Fruit fly (Drosophila melanogaster) whole organism: Measurements from ENCODE around the gene Pgd.

Source experiments
- CG8478 ChIP-seq: fragments of >200 bp; optimal IDR thresholded peaks from 2 replicates; lab custom pipeline; 2018; ENCODE audit warnings: inconsistent platforms
- pan ChIP-seq: fragments of >200 bp; optimal IDR thresholded peaks from 2 replicates; lab custom pipeline; 2017
- psq ChIP-seq: fragments of >200 bp; optimal IDR thresholded peaks from 2 replicates; lab custom pipeline; 2017

DNA sequence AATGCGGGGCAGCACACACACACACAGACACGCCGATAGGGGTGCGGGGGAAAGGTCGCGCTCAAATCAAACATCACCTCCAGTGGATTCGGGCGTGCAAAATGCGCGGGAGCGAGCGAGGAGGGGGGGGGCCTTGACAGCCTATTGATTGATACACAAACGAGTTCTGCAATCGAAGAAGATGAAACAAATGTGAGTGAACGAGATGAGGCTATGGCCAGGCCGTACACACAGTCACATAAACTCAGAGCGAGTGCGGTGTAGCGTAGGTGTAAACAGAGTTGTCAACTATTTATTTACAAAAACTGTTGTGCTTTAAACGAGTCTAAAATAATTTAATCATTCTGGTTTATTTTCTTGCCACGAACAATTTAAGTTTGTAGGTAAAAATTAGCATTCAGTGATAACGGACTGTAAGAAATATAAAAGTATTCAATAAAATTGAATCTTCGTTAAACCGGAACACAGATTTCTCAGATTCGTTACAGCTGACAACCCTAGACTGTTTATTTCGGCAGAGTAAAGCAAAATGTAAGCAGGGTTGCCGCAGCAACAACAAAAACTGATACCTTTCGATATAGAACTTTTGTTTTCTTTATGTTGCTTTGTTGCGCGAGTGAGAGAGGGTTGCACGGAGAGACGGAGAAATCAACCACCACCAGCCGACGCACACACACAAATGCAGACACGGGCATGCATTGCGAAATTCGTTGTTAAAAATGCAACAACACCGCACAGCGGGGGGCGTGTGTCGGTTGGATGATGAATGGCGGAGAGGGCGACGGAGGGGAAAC, 9.8 kb upstream of the Pgd start:
- no peak for TF ChIP-seq psq (lab: Kevin White, UChicago)
- TF ChIP-seq CG8478 (lab: Kevin White, UChicago), result no peak
- TF ChIP-seq pan (lab: Kevin White, UChicago), result peak; percentile 60
